Fruit fly (Drosophila melanogaster): ENCODE measurements around the gene CG4998.

The CG4998 gene

dm6 chr3L:16381184-16381797, 42.5 kb downstream of the CG4998 start, which contains the start of gene Agpat4 (continued):
- TF ChIP-seq CG18011 (GFP tag; optimal IDR thresholded peaks at IDR 0.05): no peak
- TF ChIP-seq CkIIα-i1 (GFP tag; IDR thresholded peaks at IDR 0.05): no peak
- TF ChIP-seq sqz (GFP tag; optimal IDR thresholded peaks at IDR 0.05): no peak
- peak; percentile 91 for TF ChIP-seq CG8478 (optimal IDR thresholded peaks at IDR 0.05)
- no peak for TF ChIP-seq crol (GFP tag; IDR thresholded peaks at IDR 0.05)
- TF ChIP-seq Six4 (GFP tag; optimal IDR thresholded peaks at IDR 0.05): no peak
- TF ChIP-seq Dip2 (GFP tag; IDR thresholded peaks at IDR 0.05): no peak
- no peak for TF ChIP-seq Antp (GFP tag; optimal IDR thresholded peaks at IDR 0.05)
- TF ChIP-seq pum (GFP tag; optimal IDR thresholded peaks at IDR 0.05): no peak
- TF ChIP-seq org-1 (GFP tag; optimal IDR thresholded peaks at IDR 0.05): no peak
- peak; percentile 74 for TF ChIP-seq stwl (tag; optimal IDR thresholded peaks at IDR 0.05)
- no peak for TF ChIP-seq Ada2b (GFP tag; IDR thresholded peaks at IDR 0.05)
- TF ChIP-seq bowl (GFP tag; IDR thresholded peaks at IDR 0.05): no peak
- no peak for TF ChIP-seq Lim3 (GFP tag; IDR thresholded peaks at IDR 0.05)
- TF ChIP-seq CG11398 (GFP tag; optimal IDR thresholded peaks at IDR 0.05): no peak
- TF ChIP-seq CG42726 (GFP tag; IDR thresholded peaks at IDR 0.05; ENCODE audit: partially characterized antibody): peak; percentile 68; the same call in 1 of the 2 replicates
- TF ChIP-seq CG9817 (tag; optimal IDR thresholded peaks at IDR 0.05): no peak
- TF ChIP-seq nau (GFP tag; optimal IDR thresholded peaks at IDR 0.05): no peak
- TF ChIP-seq Aef1 (GFP tag; IDR thresholded peaks at IDR 0.05): peak; percentile 57
- no peak for TF ChIP-seq CG5245 (GFP tag; optimal IDR thresholded peaks at IDR 0.05)
- TF ChIP-seq Hr51 (GFP tag; optimal IDR thresholded peaks at IDR 0.05): no peak
- TF ChIP-seq pb (GFP tag; optimal IDR thresholded peaks at IDR 0.05): no peak
- no peak for TF ChIP-seq CG9609 (GFP tag; optimal IDR thresholded peaks at IDR 0.05)
- TF ChIP-seq jigr1 (GFP tag; IDR thresholded peaks at IDR 0.05): no peak
- peak; percentile 37 for TF ChIP-seq CG1603 (tag; optimal IDR thresholded peaks at IDR 0.05)
- TF ChIP-seq lola (GFP tag; optimal IDR thresholded peaks at IDR 0.05): no peak
- no peak for TF ChIP-seq CG31224 (GFP tag; IDR thresholded peaks at IDR 0.05)
- TF ChIP-seq CG7271 (tag; optimal IDR thresholded peaks at IDR 0.05): no peak
- TF ChIP-seq CG4328 (GFP tag; optimal IDR thresholded peaks at IDR 0.05): no peak
- no peak for TF ChIP-seq CG4707 (GFP tag; optimal IDR thresholded peaks at IDR 0.05)
- no peak for TF ChIP-seq BtbVII (GFP tag; optimal IDR thresholded peaks at IDR 0.05)
- TF ChIP-seq dmrt11E (tag; optimal IDR thresholded peaks at IDR 0.05): no peak
- TF ChIP-seq BEAF-32 (GFP tag; optimal IDR thresholded peaks at IDR 0.05): peak; percentile 29
- TF ChIP-seq tio (GFP tag; optimal IDR thresholded peaks at IDR 0.05): no peak
- TF ChIP-seq Fer1 (GFP tag; optimal IDR thresholded peaks at IDR 0.05): no peak
- TF ChIP-seq sr (GFP tag; IDR thresholded peaks at IDR 0.05): no peak
- TF ChIP-seq Elba2 (GFP tag; optimal IDR thresholded peaks at IDR 0.05): peak; percentile 71
- TF ChIP-seq disco-r (GFP tag; optimal IDR thresholded peaks at IDR 0.05): no peak
- no peak for TF ChIP-seq maf-S (GFP tag; optimal IDR thresholded peaks at IDR 0.05)
- TF ChIP-seq stc (GFP tag; IDR thresholded peaks at IDR 0.05): no peak
- TF ChIP-seq br (optimal IDR thresholded peaks at IDR 0.05): no peak
- no peak for TF ChIP-seq ind (GFP tag; optimal IDR thresholded peaks at IDR 0.05)
- TF ChIP-seq CG12769 (tag; optimal IDR thresholded peaks at IDR 0.05): peak; percentile 12
- peak; percentile 34 for TF ChIP-seq Hmr (GFP tag; optimal IDR thresholded peaks at IDR 0.05)
- no peak for TF ChIP-seq B-H1 (GFP tag; IDR thresholded peaks at IDR 0.05)
- no peak for TF ChIP-seq Trl (optimal IDR thresholded peaks at IDR 0.05)
- TF ChIP-seq Trl (GFP tag; optimal IDR thresholded peaks at IDR 0.05): no peak
- TF ChIP-seq unpg (GFP tag; optimal IDR thresholded peaks at IDR 0.05): no peak
- peak; percentile 51 for TF ChIP-seq CG9437 (GFP tag; optimal IDR thresholded peaks at IDR 0.05)
- no peak for TF ChIP-seq tna (GFP tag; IDR thresholded peaks at IDR 0.05; ENCODE audit: partially characterized antibody)
- no peak for TF ChIP-seq CG15479 (GFP tag; optimal IDR thresholded peaks at IDR 0.05)
- no peak for TF ChIP-seq CG7745 (tag; optimal IDR thresholded peaks at IDR 0.05)
